Worm (Caenorhabditis elegans) whole organism, L4/young adult: ENCODE measurements around the gene let-756.

Experiments
- W03F9.2 ChIP-seq: fragments of 150-350 bp; optimal IDR thresholded peaks from 2 replicates; lab custom pipeline; 2014; ENCODE audit warnings: missing biosample characterization, missing genetic modification characterization
- dao-5 ChIP-seq: sonication (generic microtip); optimal IDR thresholded peaks from 2 replicates; lab custom pipeline; 2016; ENCODE audit warnings: missing genotype, missing genetic modification characterization, moderate library complexity, missing compliant biosample characterization
- him-1 ChIP-seq: sonication (generic microtip); optimal IDR thresholded peaks from 2 replicates; lab custom pipeline; 2016; ENCODE audit warnings: missing genotype, missing genetic modification reagents, missing genetic modification characterization, missing compliant biosample characterization

- no peak for TF ChIP-seq dao-5 (tag; lab: Kevin White, UChicago)
- peak; percentile 91 for TF ChIP-seq W03F9.2
- no peak for TF ChIP-seq him-1
Observed at ce11 chrIII:6431766-6432228, 24.9 kb downstream of the let-756 start, which contains the start of the genes mrps-17 and txdc-9.
